Worm (Caenorhabditis elegans) whole organism, young adult: Measurements from ENCODE around the gene ZK632.2.

ENCODE experiments used
- B0019.2 ChIP-seq: fragments of 200-800 bp; sonication (Bioruptor generic); conservative IDR thresholded peaks from 2 replicates; pipeline ENCODE4 v1.3.6; 2022; ENCODE audit warnings: missing genetic modification reagents, missing genetic modification characterization, missing compliant biosample characterization
- B0035.1 ChIP-seq: sonication (generic microtip); optimal IDR thresholded peaks from 2 replicates; lab custom pipeline; 2016; ENCODE audit warnings: missing genetic modification characterization, mild to moderate bottlenecking, missing compliant biosample characterization, missing genotype, missing genetic modification reagents
- B0336.3 ChIP-seq: fragments of 200-800 bp; sonication (Bioruptor generic); IDR thresholded peaks from 2 replicates; pipeline ENCODE4 v1.3.6; 2022; ENCODE audit warnings: missing genetic modification characterization, missing compliant biosample characterization
- F33H1.4 ChIP-seq: fragments of 200-800 bp; sonication (Bioruptor generic); IDR thresholded peaks from 2 replicates; pipeline ENCODE4 v1.3.6; 2022; ENCODE audit warnings: missing genetic modification reagents, missing genetic modification characterization, missing compliant biosample characterization
- F49E8.2 ChIP-seq: sonication (generic microtip); optimal IDR thresholded peaks from 3 replicates; lab custom pipeline; 2017; ENCODE audit warnings: missing genetic modification characterization, mild to moderate bottlenecking, missing compliant biosample characterization, antibody characterized with exemption, moderate library complexity; ENCODE audit not compliant: insufficient read depth
- Y53G8AR.9 ChIP-seq: fragments of 200-800 bp; sonication (Bioruptor generic); conservative IDR thresholded peaks from 2 replicates; pipeline ENCODE4 v1.3.6; 2022; ENCODE audit warnings: missing genetic modification reagents, missing genetic modification characterization, missing compliant biosample characterization
- Y67H2A.10 ChIP-seq: fragments of 200-800 bp; sonication (Bioruptor generic); conservative IDR thresholded peaks from 2 replicates; pipeline ENCODE4 v1.3.6; 2022; ENCODE audit warnings: missing genetic modification reagents, missing genetic modification characterization, missing compliant biosample characterization
- Y95B8A.8 ChIP-seq: fragments of 200-800 bp; sonication (Bioruptor generic); IDR thresholded peaks from 2 replicates; pipeline ENCODE4 v1.3.6; 2022; ENCODE audit warnings: missing genetic modification reagents, missing genetic modification characterization, missing compliant biosample characterization
- ZK185.1 ChIP-seq: sonication (generic microtip); optimal IDR thresholded peaks from 2 replicates; lab custom pipeline; 2016; ENCODE audit warnings: mild to moderate bottlenecking, missing genetic modification characterization, missing compliant biosample characterization; ENCODE audit not compliant: poor library complexity, severe bottlenecking
- ama-1 ChIP-seq, 3 experiments: fragments of 150-350 bp in 1 of 3; sonication (generic microtip) in 2 of 3; optimal IDR thresholded peaks; 2 replicates each; lab custom pipeline; 2014 to 2018; ENCODE audit warnings: missing biosample characterization in 2 of 3, missing genetic modification characterization in 2 of 3, missing genetic modification reagents in 2 of 3
- aptf-2 ChIP-seq: fragments of 200-800 bp; sonication (Bioruptor generic); conservative IDR thresholded peaks from 2 replicates; pipeline ENCODE4 v1.3.6; 2022; ENCODE audit warnings: missing genetic modification reagents, missing genetic modification characterization, missing compliant biosample characterization
- aptf-3 ChIP-seq: fragments of 200-800 bp; sonication (Bioruptor generic); IDR thresholded peaks from 2 replicates; pipeline ENCODE4 v1.3.6; 2022; ENCODE audit warnings: missing genetic modification characterization, missing compliant biosample characterization
- atf-7 ChIP-seq: sonication (generic microtip); optimal IDR thresholded peaks from 2 replicates; lab custom pipeline; 2017; ENCODE audit warnings: mild to moderate bottlenecking, missing genetic modification characterization, missing compliant biosample characterization
- bed-2 ChIP-seq: fragments of 200-800 bp; sonication (Bioruptor generic); IDR thresholded peaks from 2 replicates; pipeline ENCODE4 v1.3.6; 2022; ENCODE audit warnings: missing genetic modification reagents, missing genetic modification characterization, missing compliant biosample characterization
- cebp-1 ChIP-seq, 2 experiments: fragments of 200-800 bp in 1 of 2; sonication (Bioruptor generic) in 1 of 2; sonication (generic microtip) in 1 of 2; IDR thresholded peaks in 1 of 2; optimal IDR thresholded peaks in 1 of 2; 2 replicates each; pipeline versions ENCODE4 v1.3.6 to Lab custom; 2017 to 2022; ENCODE audit warnings: missing compliant biosample characterization in 2 of 2, missing genetic modification characterization in 2 of 2, mild to moderate bottlenecking in 1 of 2, missing genetic modification reagents in 1 of 2, moderate library complexity in 1 of 2
- cebp-2 ChIP-seq: fragments of 200-800 bp; sonication (Bioruptor generic); IDR thresholded peaks from 2 replicates; pipeline ENCODE4 v1.3.6; 2022; ENCODE audit warnings: missing genetic modification characterization, missing compliant biosample characterization
- ceh-100 ChIP-seq: fragments of 200-800 bp; sonication (Bioruptor generic); IDR thresholded peaks from 2 replicates; pipeline ENCODE4 v1.3.6; 2022; ENCODE audit warnings: missing genetic modification reagents, missing genetic modification characterization, missing compliant biosample characterization
- chd-7 ChIP-seq: sonication (generic microtip); optimal IDR thresholded peaks from 2 replicates; lab custom pipeline; 2016; ENCODE audit warnings: mild to moderate bottlenecking, missing genetic modification characterization, moderate library complexity, missing compliant biosample characterization
- egl-18 ChIP-seq: fragments of 200-800 bp; sonication (Bioruptor generic); IDR thresholded peaks from 2 replicates; pipeline ENCODE4 v1.3.6; 2022; ENCODE audit warnings: missing genetic modification reagents, missing genetic modification characterization, missing compliant biosample characterization
- egl-44 ChIP-seq: fragments of 200-800 bp; sonication (Bioruptor generic); IDR thresholded peaks from 2 replicates; pipeline ENCODE4 v1.3.6; 2022; ENCODE audit warnings: missing genetic modification reagents, missing genetic modification characterization, missing compliant biosample characterization
- fkh-3 ChIP-seq: sonication (generic microtip); optimal IDR thresholded peaks from 2 replicates; lab custom pipeline; 2016; ENCODE audit warnings: mild to moderate bottlenecking, missing genetic modification characterization, missing compliant biosample characterization
- gei-17 ChIP-seq: fragments of 200-800 bp; sonication (Bioruptor generic); optimal IDR thresholded peaks from 2 replicates; lab custom pipeline; 2018; ENCODE audit warnings: mild to moderate bottlenecking, missing genetic modification characterization, missing compliant biosample characterization
- him-1 ChIP-seq: sonication (generic microtip); optimal IDR thresholded peaks from 2 replicates; lab custom pipeline; 2016; ENCODE audit warnings: missing genotype, missing genetic modification reagents, missing genetic modification characterization, missing compliant biosample characterization
- hlh-26 ChIP-seq: fragments of 200-800 bp; sonication (Bioruptor generic); conservative IDR thresholded peaks from 2 replicates; pipeline ENCODE4 v1.3.6; 2022; ENCODE audit warnings: missing genetic modification reagents, missing genetic modification characterization, missing compliant biosample characterization
- hmg-20 ChIP-seq: fragments of 200-800 bp; sonication (Bioruptor generic); IDR thresholded peaks from 2 replicates; pipeline ENCODE4 v1.3.6; 2022; ENCODE audit warnings: missing genetic modification reagents, missing genetic modification characterization, missing compliant biosample characterization
- hsf-1 ChIP-seq: fragments of 200-800 bp; sonication (Bioruptor generic); IDR thresholded peaks from 2 replicates; pipeline ENCODE4 v1.3.6; 2022; ENCODE audit warnings: missing genetic modification reagents, missing genetic modification characterization, missing compliant biosample characterization
- lin-35 ChIP-seq, 3 experiments: fragments of 150-350 bp in 2 of 3; sonication (generic microtip) in 1 of 3; optimal IDR thresholded peaks; 2 replicates each; lab custom pipeline; 2014 to 2018; ENCODE audit warnings: missing biosample characterization in 3 of 3, missing genetic modification characterization in 3 of 3, missing genetic modification reagents in 3 of 3
- lin-40 ChIP-seq: sonication (generic microtip); optimal IDR thresholded peaks from 2 replicates; lab custom pipeline; 2016; ENCODE audit warnings: missing genetic modification characterization, mild to moderate bottlenecking, missing compliant biosample characterization, missing genotype, missing genetic modification reagents
- lin-54 ChIP-seq: fragments of 200-800 bp; sonication (Bioruptor generic); optimal IDR thresholded peaks from 2 replicates; lab custom pipeline; 2018; ENCODE audit warnings: mild to moderate bottlenecking, missing genetic modification characterization, missing compliant biosample characterization
- madf-10 ChIP-seq: sonication (generic microtip); optimal IDR thresholded peaks from 2 replicates; lab custom pipeline; 2016; ENCODE audit warnings: mild to moderate bottlenecking, missing genetic modification characterization, missing compliant biosample characterization
- madf-3 ChIP-seq: fragments of 200-800 bp; sonication (Bioruptor generic); IDR thresholded peaks from 2 replicates; pipeline ENCODE4 v1.3.6; 2022; ENCODE audit warnings: missing genetic modification reagents, missing genetic modification characterization, missing compliant biosample characterization
- mel-28 ChIP-seq: sonication (generic microtip); optimal IDR thresholded peaks from 2 replicates; lab custom pipeline; 2016; ENCODE audit warnings: borderline replicate concordance, mild to moderate bottlenecking, missing genetic modification characterization, missing compliant biosample characterization
- nfyb-1 ChIP-seq: fragments of 200-800 bp; sonication (Bioruptor generic); IDR thresholded peaks from 2 replicates; pipeline ENCODE4 v1.3.6; 2022; ENCODE audit warnings: missing genetic modification reagents, missing genetic modification characterization, missing compliant biosample characterization
- nhr-120 ChIP-seq: fragments of 200-800 bp; sonication (Bioruptor generic); IDR thresholded peaks from 2 replicates; pipeline ENCODE4 v1.3.6; 2022; ENCODE audit warnings: missing genetic modification characterization, missing compliant biosample characterization
- nhr-80 ChIP-seq: sonication (generic microtip); optimal IDR thresholded peaks from 2 replicates; lab custom pipeline; 2016; ENCODE audit warnings: missing genetic modification characterization, missing compliant biosample characterization
- pbrm-1 ChIP-seq: fragments of 200-800 bp; sonication (Bioruptor generic); IDR thresholded peaks from 2 replicates; pipeline ENCODE4 v1.3.6; 2022; ENCODE audit warnings: missing genetic modification reagents, missing genetic modification characterization, missing compliant biosample characterization
- pha-4 ChIP-seq: fragments of 150-350 bp; sonication (generic microtip); optimal IDR thresholded peaks from 2 replicates; lab custom pipeline; 2014; ENCODE audit warnings: missing biosample characterization, missing genetic modification reagents, missing genetic modification characterization
- rcor-1 ChIP-seq: fragments of 200-800 bp; sonication (Bioruptor generic); IDR thresholded peaks from 2 replicates; pipeline ENCODE4 v1.3.6; 2022; ENCODE audit warnings: missing genetic modification reagents, missing genetic modification characterization, missing compliant biosample characterization
- rpc-1 ChIP-seq, 2 experiments: fragments of 150-350 bp in 1 of 2; sonication (generic microtip) in 1 of 2; optimal IDR thresholded peaks; 2 replicates each; lab custom pipeline; 2014 to 2018; ENCODE audit warnings: missing biosample characterization in 1 of 2, missing genetic modification characterization in 1 of 2, missing genetic modification reagents in 1 of 2, missing genotype in 1 of 2
- sea-2 ChIP-seq: fragments of 200-800 bp; sonication (Bioruptor generic); IDR thresholded peaks from 2 replicates; pipeline ENCODE4 v1.3.6; 2022; ENCODE audit warnings: missing genetic modification characterization, missing compliant biosample characterization
- tbp1 ChIP-seq: fragments of 200-800 bp; sonication (Bioruptor generic); optimal IDR thresholded peaks from 2 replicates; lab custom pipeline; 2018; ENCODE audit warnings: mild to moderate bottlenecking, missing genetic modification characterization, missing compliant biosample characterization
- zfh-2 ChIP-seq: fragments of 200-800 bp; sonication (Bioruptor generic); conservative IDR thresholded peaks from 2 replicates; pipeline ENCODE4 v1.3.6; 2022; ENCODE audit warnings: missing genetic modification reagents, missing genetic modification characterization, missing compliant biosample characterization

ZK632.2 gene

ce11 chrIII:9824330-9824934 is 25.5 kb downstream of the ZK632.2 start, which contains the start of gene lin-52 (continued):
- TF ChIP-seq hsf-1 (GFP tag; lab: Robert Waterston, UW): peak; percentile 71; the same call in 1 of the 2 replicates
- TF ChIP-seq him-1 (tag; lab: Kevin White, UChicago): peak; percentile 9
- TF ChIP-seq B0035.1 (tag; lab: Kevin White, UChicago): peak; percentile 31
- no peak for TF ChIP-seq aptf-3 (GFP tag; lab: Robert Waterston, UW)
- no peak for TF ChIP-seq pbrm-1 (GFP tag; lab: Robert Waterston, UW)
- TF ChIP-seq rcor-1 (GFP tag; lab: Robert Waterston, UW): peak; percentile 18; the same call in 1 of the 2 replicates
- TF ChIP-seq Y67H2A.10: no peak
- TF ChIP-seq aptf-2 (GFP tag; lab: Robert Waterston, UW): no peak
- no peak for TF ChIP-seq bed-2
- TF ChIP-seq lin-35 (GFP tag; optimal IDR thresholded peaks at IDR 0.05; lab: Kevin White, UChicago): peak in 1 of 3 experiments; percentile 47
- TF ChIP-seq madf-10 (tag; lab: Kevin White, UChicago): peak; percentile 27
- no peak for TF ChIP-seq rpc-1 (optimal IDR thresholded peaks at IDR 0.05; lab: Kevin White, UChicago)
- no peak for TF ChIP-seq rpc-1 (tag; optimal IDR thresholded peaks at IDR 0.05; lab: Kevin White, UChicago)
- peak; percentile 17 for TF ChIP-seq gei-17 (GFP tag; lab: Kevin White, UChicago)
- peak; percentile 49; the same call in 1 of the 2 replicates for TF ChIP-seq madf-3 (GFP tag; lab: Robert Waterston, UW)
- peak; percentile 51 for TF ChIP-seq atf-7
- peak; percentile 69 for TF ChIP-seq ZK185.1 (tag; lab: Kevin White, UChicago)
- no peak for TF ChIP-seq hlh-26
- TF ChIP-seq Y53G8AR.9 (GFP tag; lab: Robert Waterston, UW): peak; percentile 90; the same call in 1 of the 2 replicates
- TF ChIP-seq ama-1 (optimal IDR thresholded peaks at IDR 0.05; lab: Kevin White, UChicago): peak; percentile 79
- peak in 1 of 2 experiments; percentile 8 for TF ChIP-seq ama-1 (GFP tag; optimal IDR thresholded peaks at IDR 0.05; lab: Kevin White, UChicago)
- 0 out of 2 replicates have a peak, but pooled peaks have one; percentile 34 for TF ChIP-seq nhr-120 (GFP tag; lab: Robert Waterston, UW)
- TF ChIP-seq Y95B8A.8 (GFP tag; lab: Robert Waterston, UW): peak; percentile 52; the same call in 1 of the 2 replicates
- peak; percentile 56; the same call in 1 of the 2 replicates for TF ChIP-seq B0336.3 (GFP tag; lab: Robert Waterston, UW)
- TF ChIP-seq hmg-20 (GFP tag; lab: Robert Waterston, UW): no peak
- peak; percentile 11 for TF ChIP-seq tbp1 (GFP tag; lab: Kevin White, UChicago)
- peak; percentile 29 for TF ChIP-seq lin-54 (GFP tag; lab: Kevin White, UChicago)
- TF ChIP-seq ceh-100 (GFP tag; lab: Robert Waterston, UW): 0 out of 2 replicates have a peak, but pooled peaks have one; percentile 35
- TF ChIP-seq cebp-1 (GFP tag; IDR thresholded peaks at IDR 0.05; lab: Robert Waterston, UW): 0 out of 2 replicates have a peak, but pooled peaks have one; percentile 24
- TF ChIP-seq cebp-1 (tag; optimal IDR thresholded peaks at IDR 0.05; lab: Kevin White, UChicago): peak; percentile 71
- TF ChIP-seq fkh-3 (tag; lab: Kevin White, UChicago): peak; percentile 13
- no peak for TF ChIP-seq egl-18 (GFP tag; lab: Robert Waterston, UW)
- no peak for TF ChIP-seq nhr-80 (tag; lab: Kevin White, UChicago)

- TF ChIP-seq B0336.3 (GFP tag; lab: Robert Waterston, UW) (no peak), nhr-120 (GFP tag; lab: Robert Waterston, UW) (no peak), F33H1.4 (GFP tag; lab: Robert Waterston, UW) (peak; percentile 13; the same call in 1 of the 2 replicates), F49E8.2 (tag; lab: Kevin White, UChicago) (no peak), pha-4 (tag; lab: Kevin White, UChicago) (peak; percentile 23), nfyb-1 (GFP tag; lab: Robert Waterston, UW) (no peak), ZK185.1 (tag; lab: Kevin White, UChicago) (no peak), zfh-2 (GFP tag; lab: Robert Waterston, UW) (peak; percentile 75), atf-7 (no peak), B0019.2 (GFP tag; lab: Robert Waterston, UW) (0 out of 2 replicates have a peak, but pooled peaks have one; percentile 6), ama-1 (optimal IDR thresholded peaks at IDR 0.05; lab: Kevin White, UChicago) (peak; percentile 70), ama-1 (GFP tag; optimal IDR thresholded peaks at IDR 0.05; lab: Kevin White, UChicago) (no peak), egl-44 (no peak), sea-2 (no peak), mel-28 (no peak), lin-40 (no peak), aptf-3 (GFP tag; lab: Robert Waterston, UW) (no peak), chd-7 (no peak), cebp-2 (GFP tag; lab: Robert Waterston, UW) (no peak)
These were observed 26.3 kb downstream of the ZK632.2 start, which contains the start of gene ZK632.9 for ce11 chrIII:9825073-9825828. TSS of gene ZK632.9 (minus strand) at chrIII:9825432.
